Worm (Caenorhabditis elegans) whole organism, young adult: ENCODE results near the gene nep-18.

ENCODE experiments used
- B0019.2 ChIP-seq: fragments of 200-800 bp; sonication (Bioruptor generic); conservative IDR thresholded peaks from 2 replicates; pipeline ENCODE4 v1.3.6; 2022; ENCODE audit warnings: missing genetic modification reagents, missing genetic modification characterization, missing compliant biosample characterization
- B0336.3 ChIP-seq: fragments of 200-800 bp; sonication (Bioruptor generic); IDR thresholded peaks from 2 replicates; pipeline ENCODE4 v1.3.6; 2022; ENCODE audit warnings: missing genetic modification characterization, missing compliant biosample characterization
- C06A6.2 ChIP-seq: fragments of 200-800 bp; sonication (Bioruptor generic); conservative IDR thresholded peaks from 2 replicates; pipeline ENCODE4 v1.3.6; 2022; ENCODE audit warnings: missing genetic modification characterization, missing compliant biosample characterization
- F10E7.11 ChIP-seq: sonication (generic microtip); optimal IDR thresholded peaks from 2 replicates; lab custom pipeline; 2017; ENCODE audit warnings: mild to moderate bottlenecking, missing genetic modification characterization, moderate library complexity, missing compliant biosample characterization
- F22D6.2 ChIP-seq: sonication (generic microtip); optimal IDR thresholded peaks from 2 replicates; lab custom pipeline; 2016; ENCODE audit warnings: mild to moderate bottlenecking, missing genetic modification characterization, missing compliant biosample characterization
- F33H1.4 ChIP-seq: fragments of 200-800 bp; sonication (Bioruptor generic); IDR thresholded peaks from 2 replicates; pipeline ENCODE4 v1.3.6; 2022; ENCODE audit warnings: missing genetic modification reagents, missing genetic modification characterization, missing compliant biosample characterization
- F49E8.2 ChIP-seq: sonication (generic microtip); optimal IDR thresholded peaks from 3 replicates; lab custom pipeline; 2017; ENCODE audit warnings: missing genetic modification characterization, mild to moderate bottlenecking, missing compliant biosample characterization, antibody characterized with exemption, moderate library complexity; ENCODE audit not compliant: insufficient read depth
- F57A8.1 ChIP-seq: fragments of 200-800 bp; sonication (Bioruptor generic); optimal IDR thresholded peaks from 2 replicates; lab custom pipeline; 2018; ENCODE audit warnings: mild to moderate bottlenecking, missing genetic modification characterization, moderate library complexity, missing compliant biosample characterization
- T07F8.4 ChIP-seq: sonication (generic microtip); optimal IDR thresholded peaks from 2 replicates; lab custom pipeline; 2016; ENCODE audit warnings: mild to moderate bottlenecking, missing genetic modification characterization, moderate library complexity, missing compliant biosample characterization
- Y67H2A.10 ChIP-seq: fragments of 200-800 bp; sonication (Bioruptor generic); conservative IDR thresholded peaks from 2 replicates; pipeline ENCODE4 v1.3.6; 2022; ENCODE audit warnings: missing genetic modification reagents, missing genetic modification characterization, missing compliant biosample characterization
- ZK185.1 ChIP-seq: sonication (generic microtip); optimal IDR thresholded peaks from 2 replicates; lab custom pipeline; 2016; ENCODE audit warnings: mild to moderate bottlenecking, missing genetic modification characterization, missing compliant biosample characterization; ENCODE audit not compliant: poor library complexity, severe bottlenecking
- ama-1 ChIP-seq, 3 experiments: fragments of 150-350 bp in 1 of 3; sonication (generic microtip) in 2 of 3; optimal IDR thresholded peaks; 2 replicates each; lab custom pipeline; 2014 to 2018; ENCODE audit warnings: missing biosample characterization in 2 of 3, missing genetic modification characterization in 2 of 3, missing genetic modification reagents in 2 of 3
- aptf-2 ChIP-seq: fragments of 200-800 bp; sonication (Bioruptor generic); conservative IDR thresholded peaks from 2 replicates; pipeline ENCODE4 v1.3.6; 2022; ENCODE audit warnings: missing genetic modification reagents, missing genetic modification characterization, missing compliant biosample characterization
- bed-1 ChIP-seq: fragments of 200-800 bp; sonication (Bioruptor generic); IDR thresholded peaks from 2 replicates; pipeline ENCODE4 v1.3.6; 2022; ENCODE audit warnings: missing genetic modification reagents, missing genetic modification characterization, missing compliant biosample characterization
- cebp-1 ChIP-seq, 2 experiments: fragments of 200-800 bp in 1 of 2; sonication (Bioruptor generic) in 1 of 2; sonication (generic microtip) in 1 of 2; IDR thresholded peaks in 1 of 2; optimal IDR thresholded peaks in 1 of 2; 2 replicates each; pipeline versions ENCODE4 v1.3.6 to Lab custom; 2017 to 2022; ENCODE audit warnings: missing compliant biosample characterization in 2 of 2, missing genetic modification characterization in 2 of 2, mild to moderate bottlenecking in 1 of 2, missing genetic modification reagents in 1 of 2, moderate library complexity in 1 of 2
- cebp-2 ChIP-seq: fragments of 200-800 bp; sonication (Bioruptor generic); IDR thresholded peaks from 2 replicates; pipeline ENCODE4 v1.3.6; 2022; ENCODE audit warnings: missing genetic modification characterization, missing compliant biosample characterization
- ceh-100 ChIP-seq: fragments of 200-800 bp; sonication (Bioruptor generic); IDR thresholded peaks from 2 replicates; pipeline ENCODE4 v1.3.6; 2022; ENCODE audit warnings: missing genetic modification reagents, missing genetic modification characterization, missing compliant biosample characterization
- ceh-40 ChIP-seq: fragments of 200-800 bp; sonication (Bioruptor generic); IDR thresholded peaks from 2 replicates; pipeline ENCODE4 v1.3.6; 2022; ENCODE audit warnings: missing genetic modification characterization, missing compliant biosample characterization
- ceh-79 ChIP-seq: sonication (generic microtip); optimal IDR thresholded peaks from 2 replicates; lab custom pipeline; 2017; ENCODE audit warnings: mild to moderate bottlenecking, missing genetic modification characterization, missing compliant biosample characterization
- dpff-1 ChIP-seq: sonication (generic microtip); optimal IDR thresholded peaks from 2 replicates; lab custom pipeline; 2017; ENCODE audit warnings: mild to moderate bottlenecking, missing genetic modification characterization, missing compliant biosample characterization
- him-1 ChIP-seq: sonication (generic microtip); optimal IDR thresholded peaks from 2 replicates; lab custom pipeline; 2016; ENCODE audit warnings: missing genotype, missing genetic modification reagents, missing genetic modification characterization, missing compliant biosample characterization
- hlh-12 ChIP-seq: sonication (generic microtip); optimal IDR thresholded peaks from 2 replicates; lab custom pipeline; 2016; ENCODE audit warnings: missing genetic modification characterization, missing compliant biosample characterization
- lag-1 ChIP-seq: fragments of 200-800 bp; sonication (Bioruptor generic); IDR thresholded peaks from 2 replicates; pipeline ENCODE4 v1.3.6; 2022; ENCODE audit warnings: missing genetic modification reagents, missing genetic modification characterization, missing compliant biosample characterization
- lin-35 ChIP-seq, 3 experiments: fragments of 150-350 bp in 2 of 3; sonication (generic microtip) in 1 of 3; optimal IDR thresholded peaks; 2 replicates each; lab custom pipeline; 2014 to 2018; ENCODE audit warnings: missing biosample characterization in 3 of 3, missing genetic modification characterization in 3 of 3, missing genetic modification reagents in 3 of 3
- lin-40 ChIP-seq: sonication (generic microtip); optimal IDR thresholded peaks from 2 replicates; lab custom pipeline; 2016; ENCODE audit warnings: missing genetic modification characterization, mild to moderate bottlenecking, missing compliant biosample characterization, missing genotype, missing genetic modification reagents
- lin-54 ChIP-seq: fragments of 200-800 bp; sonication (Bioruptor generic); optimal IDR thresholded peaks from 2 replicates; lab custom pipeline; 2018; ENCODE audit warnings: mild to moderate bottlenecking, missing genetic modification characterization, missing compliant biosample characterization
- lsl-1 ChIP-seq: fragments of 200-800 bp; sonication (Bioruptor generic); optimal IDR thresholded peaks from 2 replicates; lab custom pipeline; 2018; ENCODE audit warnings: mild to moderate bottlenecking, missing genetic modification characterization, moderate library complexity, missing compliant biosample characterization
- lsy-27 ChIP-seq: sonication (generic microtip); optimal IDR thresholded peaks from 2 replicates; lab custom pipeline; 2017; ENCODE audit warnings: missing genetic modification characterization, mild to moderate bottlenecking, missing compliant biosample characterization, antibody characterized with exemption, missing genotype, borderline replicate concordance; ENCODE audit not compliant: insufficient read depth
- madf-3 ChIP-seq: fragments of 200-800 bp; sonication (Bioruptor generic); IDR thresholded peaks from 2 replicates; pipeline ENCODE4 v1.3.6; 2022; ENCODE audit warnings: missing genetic modification reagents, missing genetic modification characterization, missing compliant biosample characterization
- madf-6 ChIP-seq: fragments of 200-800 bp; sonication (Bioruptor generic); IDR thresholded peaks from 2 replicates; pipeline ENCODE4 v1.3.6; 2022; ENCODE audit warnings: missing genetic modification reagents, missing genetic modification characterization, missing compliant biosample characterization
- nfya-1 ChIP-seq: sonication (generic microtip); optimal IDR thresholded peaks from 2 replicates; lab custom pipeline; 2017; ENCODE audit warnings: antibody characterized with exemption, missing compliant biosample characterization, missing genetic modification characterization, borderline replicate concordance; ENCODE audit not compliant: insufficient read depth
- pbrm-1 ChIP-seq: fragments of 200-800 bp; sonication (Bioruptor generic); IDR thresholded peaks from 2 replicates; pipeline ENCODE4 v1.3.6; 2022; ENCODE audit warnings: missing genetic modification reagents, missing genetic modification characterization, missing compliant biosample characterization
- repo-1 ChIP-seq: sonication (generic microtip); optimal IDR thresholded peaks from 2 replicates; lab custom pipeline; 2017; ENCODE audit warnings: mild to moderate bottlenecking, missing genetic modification characterization, missing compliant biosample characterization
- sea-2 ChIP-seq: fragments of 200-800 bp; sonication (Bioruptor generic); IDR thresholded peaks from 2 replicates; pipeline ENCODE4 v1.3.6; 2022; ENCODE audit warnings: missing genetic modification characterization, missing compliant biosample characterization
- snpc-1.3 ChIP-seq: sonication (generic microtip); optimal IDR thresholded peaks from 2 replicates; lab custom pipeline; 2017; ENCODE audit warnings: missing genetic modification characterization, mild to moderate bottlenecking, missing compliant biosample characterization, antibody characterized with exemption, moderate library complexity, missing genotype, missing genetic modification reagents; ENCODE audit not compliant: insufficient read depth
- sptf-2 ChIP-seq: fragments of 200-800 bp; sonication (Bioruptor generic); optimal IDR thresholded peaks from 2 replicates; lab custom pipeline; 2018; ENCODE audit warnings: mild to moderate bottlenecking, missing genetic modification characterization, missing compliant biosample characterization
- xnd-1 ChIP-seq: sonication (generic microtip); optimal IDR thresholded peaks from 2 replicates; lab custom pipeline; 2016; ENCODE audit warnings: missing genotype, missing genetic modification reagents, missing genetic modification characterization, missing compliant biosample characterization
- zfh-2 ChIP-seq: fragments of 200-800 bp; sonication (Bioruptor generic); conservative IDR thresholded peaks from 2 replicates; pipeline ENCODE4 v1.3.6; 2022; ENCODE audit warnings: missing genetic modification reagents, missing genetic modification characterization, missing compliant biosample characterization
- ztf-18 ChIP-seq: sonication (generic microtip); optimal IDR thresholded peaks from 2 replicates; lab custom pipeline; 2016; ENCODE audit warnings: missing genotype, mild to moderate bottlenecking, missing genetic modification characterization, missing compliant biosample characterization
- ztf-25 ChIP-seq: fragments of 200-800 bp; sonication (Bioruptor generic); IDR thresholded peaks from 2 replicates; pipeline ENCODE4 v1.3.6; 2022; ENCODE audit warnings: missing genetic modification reagents, missing genetic modification characterization, missing compliant biosample characterization
- ztf-26 ChIP-seq: sonication (generic microtip); optimal IDR thresholded peaks from 2 replicates; lab custom pipeline; 2017; ENCODE audit warnings: missing genetic modification characterization, missing compliant biosample characterization

nep-18 gene

DNA sequence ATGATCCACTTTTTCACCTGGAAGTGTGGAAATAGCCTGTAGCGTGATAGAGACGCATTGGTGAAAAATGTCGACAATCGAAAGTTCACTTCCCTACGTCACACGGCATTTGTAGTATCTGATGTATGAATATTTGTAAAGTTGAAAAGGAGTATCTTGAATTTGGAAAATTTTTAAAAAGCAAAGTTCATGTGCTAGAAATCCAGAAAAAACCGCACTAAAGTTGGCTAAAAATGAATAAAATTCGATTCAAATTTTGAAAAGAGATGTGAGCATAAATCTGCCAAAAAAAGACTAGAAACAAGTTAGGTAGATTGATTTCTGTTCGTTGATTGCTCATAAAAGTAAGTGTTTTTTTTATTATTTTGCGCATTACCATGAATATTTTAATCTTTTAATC lies 19.2 kb upstream of the nep-18 start, which contains the start of gene sri-74:
Gene sri-74, minus strand, starts transcription at position 101 of the 400 bp plus-strand sequence.
- TF ChIP-seq B0336.3 (GFP tag; lab: Robert Waterston, UW): no peak
- no peak for TF ChIP-seq hlh-12 (tag; lab: Kevin White, UChicago)

DNA sequence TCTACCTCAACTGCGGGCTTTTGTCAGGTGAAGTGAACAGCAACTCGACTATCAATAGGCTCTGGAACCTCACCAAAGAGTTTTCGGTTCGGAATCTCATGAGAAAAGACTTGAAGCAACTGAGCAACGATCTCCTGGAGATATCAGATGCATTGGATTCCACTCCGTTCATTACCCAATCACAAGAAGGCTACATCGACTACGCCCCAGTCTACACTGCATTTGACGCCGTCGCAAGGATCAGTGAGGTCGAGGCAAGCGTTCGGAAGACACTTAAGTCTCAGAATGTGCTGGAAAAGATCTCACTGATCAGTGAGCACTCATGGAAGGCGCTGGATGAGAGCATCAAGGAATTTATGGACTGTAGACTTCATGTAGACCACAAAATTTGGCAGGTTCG lies 14.3 kb upstream of the nep-18 start:
- TF ChIP-seq madf-3 (no peak), cebp-1 (GFP tag; IDR thresholded peaks at IDR 0.05; lab: Robert Waterston, UW) (no peak), cebp-1 (tag; optimal IDR thresholded peaks at IDR 0.05; lab: Kevin White, UChicago) (no peak), F33H1.4 (GFP tag; lab: Robert Waterston, UW) (no peak), lsl-1 (GFP tag; lab: Kevin White, UChicago) (no peak), bed-1 (GFP tag; lab: Robert Waterston, UW) (no peak), repo-1 (tag; lab: Kevin White, UChicago) (no peak), ceh-40 (GFP tag; lab: Robert Waterston, UW) (no peak), madf-6 (GFP tag; lab: Robert Waterston, UW) (no peak), ZK185.1 (tag; lab: Kevin White, UChicago) (no peak), ceh-100 (GFP tag; lab: Robert Waterston, UW) (no peak), ceh-79 (no peak), dpff-1 (tag; lab: Kevin White, UChicago) (no peak), hlh-12 (tag; lab: Kevin White, UChicago) (no peak), ztf-18 (tag; lab: Kevin White, UChicago) (no peak), T07F8.4 (tag; lab: Kevin White, UChicago) (no peak), F57A8.1 (GFP tag; lab: Kevin White, UChicago) (no peak)
- TF ChIP-seq, all 124 proteins: peak for 0

DNA sequence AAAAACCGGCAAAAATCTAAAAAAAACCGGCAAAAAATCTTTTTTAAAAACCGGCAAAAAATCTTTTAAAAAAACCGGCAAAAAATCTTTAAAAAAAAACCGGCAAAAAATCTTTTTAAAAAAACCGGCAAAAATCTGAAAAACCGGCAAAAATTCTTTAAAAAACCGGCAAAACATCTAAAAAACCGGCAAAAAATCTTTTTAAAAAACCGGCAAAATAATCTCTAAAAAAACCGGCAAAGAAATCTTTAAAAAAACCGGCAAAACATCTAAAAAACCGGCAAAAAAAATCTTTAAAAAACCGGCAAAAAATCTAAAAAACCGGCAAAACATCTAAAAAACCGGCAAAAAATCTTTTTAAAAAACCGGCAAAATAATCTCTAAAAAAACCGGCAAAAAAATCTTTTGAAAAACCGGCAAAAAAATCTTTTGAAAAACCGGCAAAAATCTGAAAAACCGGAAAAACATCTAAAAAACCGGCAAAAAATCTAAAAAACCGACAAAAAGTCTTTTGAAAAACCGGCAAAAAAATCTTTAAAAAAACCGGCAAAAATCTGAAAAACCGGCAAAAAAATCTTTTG lies 6.6 kb upstream of the nep-18 start:
- TF ChIP-seq hlh-12 (tag; lab: Kevin White, UChicago) (peak; percentile 60), F10E7.11 (peak; percentile 6)

DNA sequence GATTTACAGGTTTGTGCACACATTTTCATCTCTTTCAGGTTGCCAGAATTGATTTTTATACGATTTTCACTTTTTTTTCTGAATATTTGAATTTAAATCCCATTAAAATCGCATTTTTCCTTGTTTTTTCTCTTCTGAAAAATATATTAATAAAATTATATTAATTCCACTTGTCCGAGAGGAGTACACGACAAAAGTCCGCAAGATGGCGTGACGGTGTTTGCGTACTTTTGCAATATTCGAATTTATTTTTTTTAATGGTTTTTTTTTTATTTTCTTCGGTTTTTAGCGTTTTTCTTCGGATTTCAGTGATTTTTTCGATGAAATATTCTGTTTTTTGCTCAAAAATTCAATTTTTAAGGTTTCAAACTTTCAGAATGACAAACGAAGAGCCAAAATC lies 1.0 kb upstream of the nep-18 start, which contains the start of gene usp-39:
Gene usp-39, plus strand, starts transcription at position 377 of the 400 bp plus-strand sequence.
- no peak for TF ChIP-seq zfh-2 (GFP tag; lab: Robert Waterston, UW)
- no peak for TF ChIP-seq C06A6.2 (GFP tag; lab: Robert Waterston, UW)
- no peak for TF ChIP-seq lag-1 (GFP tag; lab: Robert Waterston, UW)
- TF ChIP-seq pbrm-1: 0 out of 2 replicates have a peak, but pooled peaks have one; percentile 33
- TF ChIP-seq Y67H2A.10: no peak
- TF ChIP-seq ceh-79: no peak
- no peak for TF ChIP-seq sptf-2
- TF ChIP-seq sea-2 (GFP tag; lab: Robert Waterston, UW): no peak
- TF ChIP-seq cebp-2 (GFP tag; lab: Robert Waterston, UW): no peak
- TF ChIP-seq lsy-27 (tag; lab: Kevin White, UChicago): no peak
- TF ChIP-seq ztf-25 (GFP tag; lab: Robert Waterston, UW): no peak
- no peak for TF ChIP-seq ama-1 (optimal IDR thresholded peaks at IDR 0.05; lab: Kevin White, UChicago)
- no peak for TF ChIP-seq ama-1 (GFP tag; optimal IDR thresholded peaks at IDR 0.05; lab: Kevin White, UChicago)
- TF ChIP-seq snpc-1.3 (tag; lab: Kevin White, UChicago): peak; percentile 66
- no peak for TF ChIP-seq ztf-26 (tag; lab: Kevin White, UChicago)
- no peak for TF ChIP-seq B0019.2 (GFP tag; lab: Robert Waterston, UW)
- TF ChIP-seq lin-35 (GFP tag; optimal IDR thresholded peaks at IDR 0.05; lab: Kevin White, UChicago): peak in 1 of 3 experiments; percentile 89
- TF ChIP-seq lin-40 (tag; lab: Kevin White, UChicago): no peak
- no peak for TF ChIP-seq nfya-1 (tag; lab: Kevin White, UChicago)
- TF ChIP-seq F22D6.2: no peak
- peak; percentile 84 for TF ChIP-seq lin-54 (GFP tag; lab: Kevin White, UChicago)
- no peak for TF ChIP-seq madf-3
- TF ChIP-seq him-1 (tag; lab: Kevin White, UChicago): peak; percentile 25
- no peak for TF ChIP-seq xnd-1 (tag; lab: Kevin White, UChicago)
- peak; percentile 11 for TF ChIP-seq F49E8.2 (tag; lab: Kevin White, UChicago)
- TF ChIP-seq aptf-2 (GFP tag; lab: Robert Waterston, UW): no peak
